Fruit fly (Drosophila melanogaster) whole organism, embryonic: ENCODE data around the gene CG32188.

Source experiments
- ATbp ChIP-seq: fragments of 200-800 bp; sonication (Bioruptor generic); optimal IDR thresholded peaks from 2 replicates; lab custom pipeline; 2017; ENCODE audit warnings: missing biosample characterization, mild to moderate bottlenecking, missing genetic modification characterization, missing genetic modification reagents
- BEAF-32 ChIP-seq: fragments of 200-800 bp; sonication (Bioruptor generic); optimal IDR thresholded peaks from 3 replicates; lab custom pipeline; 2017; ENCODE audit warnings: missing biosample characterization, missing genetic modification characterization, mild to moderate bottlenecking, moderate library complexity, missing genetic modification reagents
- Blimp-1 ChIP-seq: fragments of 200-800 bp; sonication (Bioruptor generic); optimal IDR thresholded peaks from 3 replicates; lab custom pipeline; 2018; ENCODE audit warnings: missing biosample characterization, missing genetic modification characterization, mild to moderate bottlenecking, moderate library complexity, missing genetic modification reagents
- CG10462 ChIP-seq: fragments of 200-800 bp; sonication (Bioruptor generic); optimal IDR thresholded peaks from 2 replicates; lab custom pipeline; 2016; ENCODE audit warnings: missing biosample characterization, missing genetic modification characterization
- CG10543 ChIP-seq: fragments of 200-800 bp; sonication (Bioruptor generic); optimal IDR thresholded peaks from 3 replicates; lab custom pipeline; 2017; ENCODE audit warnings: missing biosample characterization, mild to moderate bottlenecking, missing genetic modification characterization, moderate library complexity
- CG11456 ChIP-seq: fragments of 200-800 bp; sonication (Bioruptor generic); IDR thresholded peaks from 3 replicates; pipeline ENCODE4 v1.3.6; 2022; ENCODE audit warnings: missing biosample characterization, missing genetic modification characterization
- CG12391 ChIP-seq: fragments of 200-800 bp; sonication (Bioruptor generic); optimal IDR thresholded peaks from 3 replicates; lab custom pipeline; 2018; ENCODE audit warnings: missing biosample characterization, mild to moderate bottlenecking, missing genetic modification characterization, moderate library complexity
- CG12659 ChIP-seq: fragments of 200-800 bp; sonication (Bioruptor generic); optimal IDR thresholded peaks from 3 replicates; lab custom pipeline; 2017; ENCODE audit warnings: mild to moderate bottlenecking, missing biosample characterization, missing genetic modification reagents, missing genetic modification characterization
- CG14710 ChIP-seq: fragments of 200-800 bp; sonication (Bioruptor generic); optimal IDR thresholded peaks from 3 replicates; lab custom pipeline; 2019; ENCODE audit warnings: missing biosample characterization, mild to moderate bottlenecking, missing genetic modification characterization, moderate library complexity
- CG15269 ChIP-seq: fragments of 200-800 bp; sonication (Bioruptor generic); optimal IDR thresholded peaks from 2 replicates; lab custom pipeline; 2018; ENCODE audit warnings: missing biosample characterization, mild to moderate bottlenecking, missing genetic modification characterization, moderate library complexity
- CG15514 ChIP-seq: fragments of 200-800 bp; sonication (Bioruptor generic); optimal IDR thresholded peaks from 3 replicates; lab custom pipeline; 2017; ENCODE audit warnings: missing biosample characterization, missing genetic modification characterization, mild to moderate bottlenecking, moderate library complexity, missing genetic modification reagents
- CG16779 ChIP-seq: fragments of 200-800 bp; sonication (Bioruptor generic); IDR thresholded peaks from 2 replicates; pipeline ENCODE4 v1.3.6; 2022; ENCODE audit warnings: missing biosample characterization, missing genetic modification characterization
- CG17829 ChIP-seq: fragments of 200-800 bp; optimal IDR thresholded peaks from 2 replicates; lab custom pipeline; 2019; ENCODE audit warnings: missing biosample characterization, mild to moderate bottlenecking, missing genetic modification characterization, moderate library complexity
- CG17912 ChIP-seq: fragments of 200-800 bp; sonication (Bioruptor generic); optimal IDR thresholded peaks from 2 replicates; lab custom pipeline; 2018; ENCODE audit warnings: missing biosample characterization, mild to moderate bottlenecking, missing genetic modification characterization
- CG2116 ChIP-seq: fragments of 200-800 bp; sonication (Bioruptor generic); optimal IDR thresholded peaks from 3 replicates; lab custom pipeline; 2018; ENCODE audit warnings: missing biosample characterization, mild to moderate bottlenecking, missing genetic modification characterization
- CG2712 ChIP-seq: fragments of 200-800 bp; optimal IDR thresholded peaks from 3 replicates; lab custom pipeline; 2019; ENCODE audit warnings: missing biosample characterization, mild to moderate bottlenecking, missing genetic modification characterization, moderate library complexity
- CG34422 ChIP-seq: fragments of 200-800 bp; sonication (Bioruptor generic); IDR thresholded peaks from 3 replicates; pipeline ENCODE4 v1.3.6; 2022; ENCODE audit warnings: missing biosample characterization, missing genetic modification characterization
- CG3847 ChIP-seq: fragments of 200-800 bp; sonication (Bioruptor generic); IDR thresholded peaks from 2 replicates; pipeline ENCODE4 v1.3.6; 2022; ENCODE audit warnings: missing biosample characterization, missing genetic modification characterization
- CG3995 ChIP-seq: fragments of 200-800 bp; sonication (Bioruptor generic); optimal IDR thresholded peaks from 3 replicates; lab custom pipeline; 2016; ENCODE audit warnings: missing biosample characterization, missing genetic modification characterization
- CG4617 ChIP-seq: fragments of 200-800 bp; sonication (Bioruptor generic); optimal IDR thresholded peaks from 3 replicates; lab custom pipeline; 2016; ENCODE audit warnings: missing biosample characterization, missing genetic modification characterization, borderline replicate concordance
- CG9609 ChIP-seq: fragments of 200-800 bp; sonication (Bioruptor generic); optimal IDR thresholded peaks from 3 replicates; lab custom pipeline; 2016; ENCODE audit warnings: missing biosample characterization, missing genetic modification characterization
- E2f2 ChIP-seq: fragments of 200-800 bp; sonication (Bioruptor generic); IDR thresholded peaks from 2 replicates; pipeline ENCODE4 v1.3.6; 2022; ENCODE audit warnings: missing biosample characterization, missing genetic modification characterization
- Gug ChIP-seq: fragments of 200-800 bp; sonication (Bioruptor generic); IDR thresholded peaks from 4 replicates; pipeline ENCODE4 v1.3.6; 2022; ENCODE audit warnings: missing biosample characterization, missing genetic modification characterization
- HmgZ ChIP-seq: fragments of 200-800 bp; sonication (Bioruptor generic); optimal IDR thresholded peaks from 2 replicates; lab custom pipeline; 2018; ENCODE audit warnings: missing biosample characterization, mild to moderate bottlenecking, missing genetic modification characterization
- MBD-R2 ChIP-seq: fragments of 200-800 bp; sonication (Bioruptor generic); IDR thresholded peaks from 2 replicates; pipeline ENCODE4 v1.3.6; 2022; ENCODE audit warnings: missing biosample characterization, missing genetic modification characterization
- MESR4 ChIP-seq: fragments of 200-800 bp; sonication (Bioruptor generic); optimal IDR thresholded peaks from 2 replicates; lab custom pipeline; 2018; ENCODE audit warnings: missing biosample characterization, mild to moderate bottlenecking, missing genetic modification characterization, moderate library complexity
- Myb ChIP-seq: fragments of 200-800 bp; sonication (Bioruptor generic); optimal IDR thresholded peaks from 2 replicates; lab custom pipeline; 2016; ENCODE audit warnings: missing biosample characterization, missing genetic modification characterization
- PHDP ChIP-seq: fragments of 200-800 bp; sonication (Bioruptor generic); optimal IDR thresholded peaks from 3 replicates; lab custom pipeline; 2018; ENCODE audit warnings: missing biosample characterization, mild to moderate bottlenecking, missing genetic modification characterization, moderate library complexity
- Ptx1 ChIP-seq: fragments of 200-800 bp; sonication (Bioruptor generic); IDR thresholded peaks from 2 replicates; pipeline ENCODE4 v1.3.6; 2022; ENCODE audit warnings: missing biosample characterization, missing genetic modification characterization
- Sry-β ChIP-seq: fragments of 200-800 bp; sonication (Bioruptor generic); optimal IDR thresholded peaks from 2 replicates; lab custom pipeline; 2018; ENCODE audit warnings: missing biosample characterization, mild to moderate bottlenecking, missing genetic modification characterization, moderate library complexity
- Xrp1 ChIP-seq: fragments of 200-800 bp; sonication (Bioruptor generic); IDR thresholded peaks from 2 replicates; pipeline ENCODE4 v1.3.6; 2022; ENCODE audit warnings: missing biosample characterization, missing genetic modification characterization
- YL-1 ChIP-seq: fragments of 200-800 bp; sonication (Bioruptor generic); optimal IDR thresholded peaks from 3 replicates; lab custom pipeline; 2017; ENCODE audit warnings: missing biosample characterization, mild to moderate bottlenecking, missing genetic modification characterization
- chinmo ChIP-seq: fragments of 200-800 bp; sonication (Bioruptor generic); IDR thresholded peaks from 4 replicates; pipeline ENCODE4 v1.3.6; 2022; ENCODE audit warnings: missing biosample characterization, missing genetic modification characterization; ENCODE audit not compliant: partially characterized antibody
- crp ChIP-seq, 2 experiments: fragments of 200-800 bp; sonication (Bioruptor generic); optimal IDR thresholded peaks; 2 replicates in 1 of 2; 3 replicates in 1 of 2; lab custom pipeline; 2017; ENCODE audit warnings: missing biosample characterization in 2 of 2, missing genetic modification characterization in 2 of 2, mild to moderate bottlenecking in 1 of 2, moderate library complexity in 1 of 2
- grau ChIP-seq: fragments of 200-800 bp; optimal IDR thresholded peaks from 3 replicates; lab custom pipeline; 2019; ENCODE audit warnings: missing biosample characterization, mild to moderate bottlenecking, missing genetic modification characterization, moderate library complexity
- gsb ChIP-seq: fragments of 200-800 bp; sonication (Bioruptor generic); IDR thresholded peaks from 2 replicates; pipeline ENCODE4 v1.3.6; 2022; ENCODE audit warnings: missing biosample characterization, missing genetic modification characterization
- kah ChIP-seq: fragments of 200-800 bp; sonication (Bioruptor generic); optimal IDR thresholded peaks from 2 replicates; lab custom pipeline; 2018; ENCODE audit warnings: missing biosample characterization, mild to moderate bottlenecking, missing genetic modification characterization
- lbe ChIP-seq: fragments of 200-800 bp; sonication (Bioruptor generic); optimal IDR thresholded peaks from 2 replicates; lab custom pipeline; 2016; ENCODE audit warnings: missing biosample characterization, mild to moderate bottlenecking, missing genetic modification characterization
- lmd ChIP-seq: fragments of 200-800 bp; sonication (Bioruptor generic); IDR thresholded peaks from 2 replicates; pipeline ENCODE4 v1.3.6; 2022; ENCODE audit warnings: missing biosample characterization, missing genetic modification characterization
- lola ChIP-seq, 3 experiments: fragments of >200 bp in 2 of 3; fragments of 200-800 bp in 1 of 3; sonication (Bioruptor generic) in 1 of 3; optimal IDR thresholded peaks; 2 replicates each; lab custom pipeline; 2017 to 2019; ENCODE audit warnings: missing biosample characterization in 3 of 3, missing genetic modification characterization in 3 of 3, mild to moderate bottlenecking in 1 of 3, moderate library complexity in 1 of 3
- nmo ChIP-seq: fragments of 200-800 bp; sonication (Bioruptor generic); optimal IDR thresholded peaks from 2 replicates; lab custom pipeline; 2018; ENCODE audit warnings: missing biosample characterization, mild to moderate bottlenecking, missing genetic modification characterization, moderate library complexity
- p53 ChIP-seq: fragments of 200-800 bp; sonication (Bioruptor generic); optimal IDR thresholded peaks from 2 replicates; lab custom pipeline; 2016; ENCODE audit warnings: missing biosample characterization, missing genetic modification characterization
- phol ChIP-seq: fragments of 200-800 bp; sonication (Bioruptor generic); optimal IDR thresholded peaks from 3 replicates; lab custom pipeline; 2018; ENCODE audit warnings: missing biosample characterization, mild to moderate bottlenecking, missing genetic modification characterization, moderate library complexity
- pzg ChIP-seq: fragments of 200-800 bp; sonication (Bioruptor generic); optimal IDR thresholded peaks from 3 replicates; lab custom pipeline; 2018; ENCODE audit warnings: missing biosample characterization, mild to moderate bottlenecking, missing genetic modification characterization, moderate library complexity
- row ChIP-seq: fragments of 200-800 bp; sonication (Bioruptor generic); IDR thresholded peaks from 3 replicates; pipeline ENCODE4 v1.3.6; 2022; ENCODE audit warnings: missing biosample characterization, missing genetic modification characterization
- slou ChIP-seq: fragments of 200-800 bp; sonication (Bioruptor generic); optimal IDR thresholded peaks from 3 replicates; lab custom pipeline; 2016; ENCODE audit warnings: missing biosample characterization, missing genetic modification characterization
- stwl ChIP-seq: fragments of 200-800 bp; sonication (Bioruptor generic); optimal IDR thresholded peaks from 3 replicates; lab custom pipeline; 2018; ENCODE audit warnings: missing biosample characterization, mild to moderate bottlenecking, missing genetic modification characterization, moderate library complexity
- trem ChIP-seq: fragments of 200-800 bp; optimal IDR thresholded peaks from 3 replicates; lab custom pipeline; 2019; ENCODE audit warnings: missing biosample characterization, mild to moderate bottlenecking, missing genetic modification characterization, moderate library complexity
- tx ChIP-seq: fragments of 200-800 bp; sonication (Bioruptor generic); optimal IDR thresholded peaks from 2 replicates; lab custom pipeline; 2016; ENCODE audit warnings: missing biosample characterization, missing genetic modification characterization
- usp ChIP-seq: fragments of >200 bp; optimal IDR thresholded peaks from 2 replicates; lab custom pipeline; 2017; ENCODE audit warnings: missing biosample characterization, missing genetic modification characterization

Gene CG32188

DNA sequence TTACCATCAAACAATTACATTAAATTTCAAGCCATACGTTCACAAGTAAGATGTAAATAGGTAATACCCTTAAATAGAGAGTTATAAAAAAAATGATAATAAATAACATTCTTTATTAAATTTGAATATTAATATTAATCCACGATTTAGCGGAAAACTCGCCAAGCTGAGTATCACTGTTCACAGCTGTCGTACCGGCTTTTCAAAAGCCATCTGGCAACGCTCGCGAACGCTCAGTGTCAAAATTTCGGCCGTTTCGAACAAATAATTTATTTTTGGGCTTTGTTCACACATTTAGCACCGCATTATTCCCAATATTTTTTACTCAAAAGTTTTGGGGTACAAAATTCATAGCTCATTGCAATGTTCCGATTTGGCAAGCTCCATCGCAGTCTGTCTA is 16.1 kb upstream of the CG32188 start, which contains the start of gene TrpRS-m:
Gene TrpRS-m, plus strand, starts transcription at position 211 of the 400 bp plus-strand sequence.
- TF ChIP-seq CG14710 (tag; lab: Kevin White, UChicago) = peak; percentile 4
- TF ChIP-seq CG15514 (GFP tag; lab: Kevin White, UChicago) = peak; percentile 33
- TF ChIP-seq E2f2 (GFP tag; lab: Robert Waterston, UW) = peak; percentile 25; the same call in 1 of the 2 replicates
- peak; percentile 1 for TF ChIP-seq HmgZ (tag; lab: Kevin White, UChicago)
- peak; percentile 6 for TF ChIP-seq CG15269 (tag; lab: Kevin White, UChicago)
- TF ChIP-seq row = peak; percentile 84
- peak; percentile 4 for TF ChIP-seq nmo (GFP tag; lab: Kevin White, UChicago)
- TF ChIP-seq CG12391 = peak; percentile 23
- peak; percentile 90 for TF ChIP-seq MBD-R2
- TF ChIP-seq trem (tag; lab: Kevin White, UChicago) = peak; percentile 7
- 0 out of 2 replicates have a peak, but pooled peaks have one; percentile 13 for TF ChIP-seq CG3847 (GFP tag; lab: Robert Waterston, UW)
- peak; percentile 77; the same call in 1 of the 3 replicates for TF ChIP-seq CG34422
- TF ChIP-seq CG2116 (GFP tag; lab: Kevin White, UChicago) = peak; percentile 14
- TF ChIP-seq CG16779 (GFP tag; lab: Robert Waterston, UW) = no peak
- TF ChIP-seq lola (GFP tag; optimal IDR thresholded peaks at IDR 0.05; lab: Kevin White, UChicago) = no peak
- TF ChIP-seq CG17829 (tag; lab: Kevin White, UChicago) = peak; percentile 16
- TF ChIP-seq tx (GFP tag; lab: Kevin White, UChicago) = no peak
- TF ChIP-seq CG3995 (GFP tag; lab: Kevin White, UChicago) = peak; percentile 29
- peak; percentile 23 for TF ChIP-seq phol (tag; lab: Kevin White, UChicago)
- TF ChIP-seq crp (GFP tag; optimal IDR thresholded peaks at IDR 0.05; lab: Kevin White, UChicago) = peak; percentile 18 to 85
- peak; percentile 92 for TF ChIP-seq Sry-β (GFP tag; lab: Kevin White, UChicago)
- peak; percentile 8 for TF ChIP-seq kah (GFP tag; lab: Kevin White, UChicago)
- TF ChIP-seq stwl (tag; lab: Kevin White, UChicago) = peak; percentile 56
- TF ChIP-seq CG10462 = no peak
- peak; percentile 30 for TF ChIP-seq grau (tag; lab: Kevin White, UChicago)
- TF ChIP-seq CG12659 (GFP tag; lab: Kevin White, UChicago) = peak; percentile 5
- TF ChIP-seq MESR4 (GFP tag; lab: Kevin White, UChicago) = peak; percentile 19
- TF ChIP-seq CG2712 (tag; lab: Kevin White, UChicago) = peak; percentile 28
- TF ChIP-seq Ptx1 (GFP tag; lab: Robert Waterston, UW) = no peak
- TF ChIP-seq CG4617 (GFP tag; lab: Kevin White, UChicago) = peak; percentile 1
- peak; percentile 21; the same call in 1 of the 2 replicates for TF ChIP-seq Xrp1 (GFP tag; lab: Robert Waterston, UW)
- peak; percentile 30 for TF ChIP-seq Myb (GFP tag; lab: Kevin White, UChicago)
- peak; percentile 1 for TF ChIP-seq PHDP (tag; lab: Kevin White, UChicago)
- no peak for TF ChIP-seq CG17912
- no peak for TF ChIP-seq lbe
- TF ChIP-seq YL-1 (GFP tag; lab: Kevin White, UChicago) = peak; percentile 60
- TF ChIP-seq BEAF-32 (GFP tag; lab: Kevin White, UChicago) = peak; percentile 3
- TF ChIP-seq CG11456 (GFP tag; lab: Robert Waterston, UW) = no peak
- peak; percentile 33 for TF ChIP-seq pzg (GFP tag; lab: Kevin White, UChicago)

DNA sequence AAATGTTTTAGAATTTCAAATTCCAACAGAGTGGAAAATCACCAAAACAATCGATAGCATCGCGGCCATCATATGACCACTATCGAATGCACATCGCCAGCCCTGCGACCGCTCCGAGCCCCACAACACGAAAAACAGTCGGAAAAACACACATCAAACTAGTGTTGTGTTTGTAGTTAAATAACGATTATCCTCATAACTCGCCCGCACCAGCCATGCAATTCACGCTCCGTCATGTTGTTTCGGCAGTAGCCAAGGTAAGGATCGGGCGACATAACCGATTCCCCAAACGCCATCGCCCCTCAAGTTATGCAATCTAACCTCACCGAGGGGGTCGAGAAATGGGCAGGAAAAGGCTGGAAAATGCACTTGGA is 13.5 kb upstream of the CG32188 start:
- TF ChIP-seq lmd (GFP tag; lab: Robert Waterston, UW) (no peak; the same call in 1 of the 2 replicates), slou (no peak), usp (GFP tag; lab: Kevin White, UChicago) (no peak), chinmo (GFP tag; lab: Robert Waterston, UW) (0 out of 4 replicates have a peak, but pooled peaks have one; percentile 62), gsb (GFP tag; lab: Robert Waterston, UW) (no peak), Blimp-1 (GFP tag; lab: Kevin White, UChicago) (no peak), ATbp (GFP tag; lab: Kevin White, UChicago) (no peak), p53 (no peak), Gug (peak; percentile 38; the same call in 1 of the 4 replicates), grau (tag; lab: Kevin White, UChicago) (no peak), CG9609 (GFP tag; lab: Kevin White, UChicago) (no peak), CG10543 (GFP tag; lab: Kevin White, UChicago) (no peak)
